Fruit fly (Drosophila melanogaster): ENCODE results near the gene Polr1C.

Polr1C gene

DNA sequence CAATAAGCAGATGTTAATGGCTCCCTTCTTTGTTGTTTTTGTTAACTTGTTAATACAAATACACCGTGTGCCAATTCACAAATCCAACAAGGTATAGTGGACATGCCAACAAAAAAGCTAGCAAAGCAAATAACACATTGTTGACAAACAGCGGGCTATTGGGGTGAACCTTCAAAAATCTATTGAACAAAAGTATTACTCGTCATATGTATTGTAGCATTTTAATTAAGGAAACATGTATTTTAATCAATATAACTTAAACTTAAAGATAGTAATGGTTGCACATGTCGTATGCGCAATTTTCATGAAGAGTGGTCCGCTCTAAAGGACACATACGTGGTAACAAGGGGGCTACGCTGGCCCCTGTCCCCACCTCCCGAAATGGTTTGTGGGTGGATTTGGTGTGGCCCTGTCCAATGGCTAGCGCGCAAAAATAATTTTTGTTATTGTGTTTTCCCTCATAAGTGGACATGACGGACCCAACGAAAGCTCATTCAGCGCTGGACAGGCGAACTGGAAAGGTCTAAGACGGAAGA lies 26.5 kb upstream of the Polr1C start, which contains the start of gene synr:
Gene synr (plus strand): TSS at position 486 of the 536 bp plus-strand sequence.
- no peak for TF ChIP-seq CG4496 (GFP tag; IDR thresholded peaks at IDR 0.05)
- no peak for TF ChIP-seq CG13204 (GFP tag; optimal IDR thresholded peaks at IDR 0.05)
- TF ChIP-seq CG8159 (tag; optimal IDR thresholded peaks at IDR 0.05) = peak; percentile 24
- TF ChIP-seq fd96Ca (GFP tag; IDR thresholded peaks at IDR 0.05) = no peak
- TF ChIP-seq CG12605 (GFP tag; IDR thresholded peaks at IDR 0.05) = no peak
- no peak for TF ChIP-seq CG9948 (tag; optimal IDR thresholded peaks at IDR 0.05)
- TF ChIP-seq rn (GFP tag; IDR thresholded peaks at IDR 0.05) = no peak
- TF ChIP-seq CG8301 (tag; optimal IDR thresholded peaks at IDR 0.05) = no peak
- no peak for TF ChIP-seq EcR (GFP tag; optimal IDR thresholded peaks at IDR 0.05)

DNA sequence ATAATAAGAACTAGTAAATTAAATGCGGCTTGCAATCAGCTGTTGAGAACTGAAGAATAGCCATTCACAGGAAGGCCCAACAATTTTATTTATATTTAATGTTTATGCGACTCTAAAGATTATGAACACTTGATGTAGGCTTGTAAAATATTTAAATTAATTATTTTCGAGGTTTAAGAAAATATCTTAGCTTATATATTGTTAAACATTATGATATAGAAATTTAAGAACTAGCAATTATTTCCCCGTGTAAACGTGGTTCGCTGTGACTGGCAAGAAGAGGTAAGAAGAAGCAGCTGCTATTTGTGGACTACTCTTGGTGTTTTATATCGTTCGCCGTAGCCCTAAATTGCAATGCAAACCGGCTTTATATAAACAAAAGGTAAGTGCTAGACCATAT lies 23.5 kb upstream of the Polr1C start, which contains the start of the genes mRpL24 and betaggt-I:
Gene mRpL24 (minus strand): TSS at position 62 of the 400 bp plus-strand sequence.
Gene betaggt-I (plus strand): TSS at position 280 of the 400 bp plus-strand sequence.
- peak; percentile 91 for TF ChIP-seq Pif1B (GFP tag; optimal IDR thresholded peaks at IDR 0.05)
- no peak for TF ChIP-seq CG13204 (GFP tag; optimal IDR thresholded peaks at IDR 0.05)
- TF ChIP-seq CG34367 (tag; optimal IDR thresholded peaks at IDR 0.05) = peak; percentile 97
- TF ChIP-seq rn (GFP tag; IDR thresholded peaks at IDR 0.05) = peak; percentile 97
- peak; percentile 97 for TF ChIP-seq CG8301 (tag; optimal IDR thresholded peaks at IDR 0.05)
- no peak for TF ChIP-seq EcR (GFP tag; optimal IDR thresholded peaks at IDR 0.05)
- peak; percentile 97 for TF ChIP-seq Ets98B (GFP tag; IDR thresholded peaks at IDR 0.05)
- peak; percentile 97 for TF ChIP-seq CG8159 (tag; optimal IDR thresholded peaks at IDR 0.05)
- TF ChIP-seq CG32121 (GFP tag; IDR thresholded peaks at IDR 0.05) = peak; percentile 97
- peak; percentile 96 for TF ChIP-seq Snoo (tag; optimal IDR thresholded peaks at IDR 0.05)
- TF ChIP-seq CG17806 (tag; optimal IDR thresholded peaks at IDR 0.05) = peak; percentile 97
- TF ChIP-seq CG14655 (GFP tag; optimal IDR thresholded peaks at IDR 0.05) = peak; percentile 98
- peak; percentile 93 for TF ChIP-seq Pif1A (GFP tag; optimal IDR thresholded peaks at IDR 0.05)
- peak; percentile 93 for TF ChIP-seq fd96Ca (GFP tag; IDR thresholded peaks at IDR 0.05)
- peak; percentile 99 for TF ChIP-seq CG4496 (GFP tag; IDR thresholded peaks at IDR 0.05)
- TF ChIP-seq CG15710 (tag; optimal IDR thresholded peaks at IDR 0.05) = peak; percentile 99
- TF ChIP-seq CG9948 (tag; optimal IDR thresholded peaks at IDR 0.05) = peak; percentile 95
- peak; percentile 90 for TF ChIP-seq CG10348 (GFP tag; IDR thresholded peaks at IDR 0.05)
- peak; percentile 89 for TF ChIP-seq gl (tag; optimal IDR thresholded peaks at IDR 0.05)
- peak; percentile 90 for TF ChIP-seq D1 (tag; optimal IDR thresholded peaks at IDR 0.05)
- peak; percentile 98 for TF ChIP-seq CG12605 (GFP tag; IDR thresholded peaks at IDR 0.05)

DNA sequence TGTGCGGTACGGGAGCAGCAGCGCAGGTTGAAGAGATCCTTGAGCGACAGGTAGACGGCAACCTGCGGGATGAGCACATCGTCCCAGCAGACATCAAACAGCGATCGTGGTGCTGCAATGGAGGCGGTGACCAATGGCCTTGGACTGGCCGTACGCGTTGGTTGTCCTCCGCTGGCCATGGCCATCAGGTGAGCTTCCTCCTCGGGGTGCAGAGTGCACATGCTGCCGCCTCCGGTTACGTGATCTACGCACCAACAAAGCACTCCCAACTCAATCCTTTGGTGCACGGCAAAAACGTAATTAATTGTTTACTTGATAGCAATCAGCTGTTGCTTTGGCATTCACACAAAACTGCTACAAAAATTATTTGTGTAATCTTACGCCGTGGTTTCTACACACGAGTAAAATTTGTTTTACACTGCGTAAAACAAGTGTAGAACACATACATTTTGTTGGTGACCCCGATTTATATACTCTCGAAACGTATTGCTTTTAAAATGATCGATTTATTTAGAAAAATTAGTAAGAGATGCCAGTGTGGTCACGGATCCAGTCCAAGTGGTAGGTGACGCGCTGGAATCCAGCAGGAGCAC lies 19.3 kb upstream of the Polr1C start, which contains the start of gene jet:
Gene jet (minus strand): TSS at position 332 of the 593 bp plus-strand sequence.
- no peak for TF ChIP-seq CG14655 (GFP tag; optimal IDR thresholded peaks at IDR 0.05)
- no peak for TF ChIP-seq gl (tag; optimal IDR thresholded peaks at IDR 0.05)
- no peak for TF ChIP-seq CG17806 (tag; optimal IDR thresholded peaks at IDR 0.05)
- TF ChIP-seq D1 (tag; optimal IDR thresholded peaks at IDR 0.05) = no peak
- no peak for TF ChIP-seq fd96Ca (GFP tag; IDR thresholded peaks at IDR 0.05)
- no peak for TF ChIP-seq rn (GFP tag; IDR thresholded peaks at IDR 0.05)
- TF ChIP-seq Pif1A (GFP tag; optimal IDR thresholded peaks at IDR 0.05) = no peak
- no peak for TF ChIP-seq CG9948 (tag; optimal IDR thresholded peaks at IDR 0.05)
- TF ChIP-seq CG4496 (GFP tag; IDR thresholded peaks at IDR 0.05) = no peak
- no peak for TF ChIP-seq CG8159 (tag; optimal IDR thresholded peaks at IDR 0.05)
- TF ChIP-seq CG32121 (GFP tag; IDR thresholded peaks at IDR 0.05) = no peak
- TF ChIP-seq CG10348 (GFP tag; IDR thresholded peaks at IDR 0.05) = no peak
- no peak for TF ChIP-seq Snoo (tag; optimal IDR thresholded peaks at IDR 0.05)
- TF ChIP-seq CG13204 (GFP tag; optimal IDR thresholded peaks at IDR 0.05) = no peak
- TF ChIP-seq CG8301 (tag; optimal IDR thresholded peaks at IDR 0.05) = no peak

DNA sequence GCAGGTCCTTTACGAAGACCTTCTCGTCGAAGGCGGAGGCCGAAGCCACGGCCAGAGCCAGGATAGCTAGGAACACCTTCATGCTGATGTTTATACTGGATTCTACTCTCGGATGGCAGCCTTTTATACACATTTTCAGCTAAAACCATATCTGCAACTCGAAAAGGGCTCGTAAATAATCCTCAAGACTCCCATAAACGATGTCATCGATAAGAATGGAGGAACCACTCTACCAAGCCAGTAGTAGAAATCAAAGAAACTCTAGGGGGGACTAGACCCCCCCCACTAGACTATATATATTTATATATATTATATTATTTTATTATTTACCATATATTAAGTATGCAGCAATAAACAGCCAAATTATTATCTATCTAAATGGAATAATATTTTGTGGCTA lies 18.1 kb upstream of the Polr1C start, which contains the start of gene Jon25Biii:
Gene Jon25Biii (minus strand): TSS at position 101 of the 400 bp plus-strand sequence.
- TF ChIP-seq CG12605 (GFP tag; IDR thresholded peaks at IDR 0.05) (no peak), Pif1A (GFP tag; optimal IDR thresholded peaks at IDR 0.05) (no peak), gl (tag; optimal IDR thresholded peaks at IDR 0.05) (no peak), CG8301 (tag; optimal IDR thresholded peaks at IDR 0.05) (no peak), CG34367 (tag; optimal IDR thresholded peaks at IDR 0.05) (no peak), Pif1B (GFP tag; optimal IDR thresholded peaks at IDR 0.05) (no peak), CG14655 (GFP tag; optimal IDR thresholded peaks at IDR 0.05) (no peak), CG32121 (GFP tag; IDR thresholded peaks at IDR 0.05) (no peak), fd96Ca (GFP tag; IDR thresholded peaks at IDR 0.05) (no peak), CG10348 (GFP tag; IDR thresholded peaks at IDR 0.05) (no peak), Ets98B (GFP tag; IDR thresholded peaks at IDR 0.05) (no peak), EcR (GFP tag; optimal IDR thresholded peaks at IDR 0.05) (no peak), CG9948 (tag; optimal IDR thresholded peaks at IDR 0.05) (no peak), D1 (tag; optimal IDR thresholded peaks at IDR 0.05) (no peak), CG8159 (tag; optimal IDR thresholded peaks at IDR 0.05) (no peak), Snoo (tag; optimal IDR thresholded peaks at IDR 0.05) (no peak)

DNA sequence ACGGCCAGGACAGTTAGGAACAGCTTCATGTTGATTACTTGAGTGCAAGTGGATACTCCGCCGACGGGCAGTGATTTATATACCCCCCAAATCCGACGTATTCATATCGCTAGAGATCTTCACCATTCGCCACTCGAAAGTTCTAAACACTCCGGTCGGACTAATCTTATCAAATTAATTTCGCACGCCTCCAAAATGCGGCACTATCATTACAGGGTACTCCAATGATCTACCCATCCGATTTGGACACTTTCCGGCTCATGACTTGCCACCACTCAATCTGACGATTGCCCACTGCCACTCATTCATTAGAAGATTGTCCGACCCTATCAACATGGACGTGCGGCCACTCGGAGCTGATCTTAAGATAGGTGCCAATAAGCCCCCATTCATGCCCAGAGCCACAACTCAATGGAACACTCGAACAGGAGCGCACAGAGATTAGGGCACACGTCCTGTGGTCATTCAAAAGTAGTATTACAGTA lies 15.7 kb upstream of the Polr1C start, which contains the start of gene Jon25Bii:
Gene Jon25Bii (minus strand): TSS at position 51 of the 485 bp plus-strand sequence.
- TF ChIP-seq CG14655 (GFP tag; optimal IDR thresholded peaks at IDR 0.05) (no peak), D1 (tag; optimal IDR thresholded peaks at IDR 0.05) (no peak), fd96Ca (GFP tag; IDR thresholded peaks at IDR 0.05) (no peak), CG17806 (tag; optimal IDR thresholded peaks at IDR 0.05) (no peak), CG12605 (GFP tag; IDR thresholded peaks at IDR 0.05) (no peak), CG10348 (GFP tag; IDR thresholded peaks at IDR 0.05) (no peak), Pif1A (GFP tag; optimal IDR thresholded peaks at IDR 0.05) (no peak), Ets98B (GFP tag; IDR thresholded peaks at IDR 0.05) (no peak), CG8301 (tag; optimal IDR thresholded peaks at IDR 0.05) (no peak), CG9948 (tag; optimal IDR thresholded peaks at IDR 0.05) (no peak), Snoo (tag; optimal IDR thresholded peaks at IDR 0.05) (no peak), CG13204 (GFP tag; optimal IDR thresholded peaks at IDR 0.05) (no peak), CG34367 (tag; optimal IDR thresholded peaks at IDR 0.05) (no peak), gl (tag; optimal IDR thresholded peaks at IDR 0.05) (no peak), rn (GFP tag; IDR thresholded peaks at IDR 0.05) (no peak), Pif1B (GFP tag; optimal IDR thresholded peaks at IDR 0.05) (no peak), EcR (GFP tag; optimal IDR thresholded peaks at IDR 0.05) (no peak), CG32121 (GFP tag; IDR thresholded peaks at IDR 0.05) (no peak)
